Fruit fly (Drosophila melanogaster): Measurements from ENCODE around the gene Mst27D.

The Mst27D gene

DNA sequence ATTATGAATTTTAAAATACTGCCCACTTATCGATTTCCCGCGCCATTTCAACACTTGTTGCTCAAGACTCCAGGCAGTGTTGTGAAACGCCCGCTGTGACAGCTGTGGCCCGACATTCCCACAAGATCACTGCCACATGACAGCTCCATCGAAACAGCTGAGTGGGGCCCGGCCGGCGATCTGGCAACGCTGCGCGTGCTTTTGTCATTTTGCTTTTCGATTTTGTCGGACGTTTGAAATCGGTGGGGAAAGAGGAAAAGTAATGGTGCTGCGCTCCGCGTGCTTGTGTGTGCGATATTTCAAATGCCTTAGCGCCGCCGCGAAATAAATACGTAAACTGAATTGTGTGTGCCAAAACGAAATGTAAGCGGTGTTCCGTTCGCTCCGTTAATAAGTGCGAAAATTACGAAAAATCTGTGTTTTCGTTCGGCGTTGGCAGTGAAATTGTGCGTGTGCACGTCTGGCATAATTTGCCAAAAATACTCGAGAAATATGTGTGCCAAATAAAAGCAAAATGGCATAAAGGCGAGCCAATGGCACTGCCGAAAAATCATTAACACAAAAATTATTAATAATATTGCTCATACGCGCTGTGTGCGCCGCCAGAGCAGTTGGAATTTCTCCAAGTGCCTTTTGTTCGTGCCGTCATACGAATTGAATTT lies 18.4 kb downstream of the Mst27D start:
- TF ChIP-seq CG18619 (GFP tag; optimal IDR thresholded peaks at IDR 0.05) (peak; percentile 20), onecut (GFP tag; IDR thresholded peaks at IDR 0.05) (peak; percentile 79), ttk (GFP tag; IDR thresholded peaks at IDR 0.05) (no peak; the same call in 1 of the 2 replicates), tio (GFP tag; optimal IDR thresholded peaks at IDR 0.05) (no peak), CG18764 (GFP tag; optimal IDR thresholded peaks at IDR 0.05) (no peak), ind (GFP tag; optimal IDR thresholded peaks at IDR 0.05) (peak; percentile 4), peb (GFP tag; IDR thresholded peaks at IDR 0.05) (no peak), Max (GFP tag; optimal IDR thresholded peaks at IDR 0.05) (peak; percentile 36), CG42726 (GFP tag; IDR thresholded peaks at IDR 0.05; ENCODE audit: partially characterized antibody) (peak; percentile 71), CG17568 (GFP tag; optimal IDR thresholded peaks at IDR 0.05) (no peak), Sry-δ (GFP tag; optimal IDR thresholded peaks at IDR 0.05) (peak; percentile 72), vvl (GFP tag; IDR thresholded peaks at IDR 0.05) (peak; percentile 58), slou (GFP tag; optimal IDR thresholded peaks at IDR 0.05) (peak; percentile 3), lov (optimal IDR thresholded peaks at IDR 0.05) (no peak), lov (GFP tag; IDR thresholded peaks at IDR 0.05) (0 out of 3 replicates have a peak, but pooled peaks have one; percentile 59), bbx (GFP tag; IDR thresholded peaks at IDR 0.05; ENCODE audit: partially characterized antibody) (peak; percentile 77), ara (GFP tag; IDR thresholded peaks at IDR 0.05) (peak; percentile 12; the same call in 1 of the 2 replicates), CG17829 (tag; optimal IDR thresholded peaks at IDR 0.05) (peak; percentile 41), jigr1 (GFP tag; IDR thresholded peaks at IDR 0.05) (0 out of 3 replicates have a peak, but pooled peaks have one; percentile 61), B-H2 (GFP tag; optimal IDR thresholded peaks at IDR 0.05) (peak; percentile 72), HHEX (GFP tag; optimal IDR thresholded peaks at IDR 0.05) (peak; percentile 51), Dll (GFP tag; IDR thresholded peaks at IDR 0.05; ENCODE audit: partially characterized antibody) (peak; percentile 63), odd (GFP tag; optimal IDR thresholded peaks at IDR 0.05) (peak; percentile 7), CG1832 (GFP tag; optimal IDR thresholded peaks at IDR 0.05) (no peak), run (tag; optimal IDR thresholded peaks at IDR 0.05) (no peak), CrebB (tag; optimal IDR thresholded peaks at IDR 0.05) (peak; percentile 70), row (GFP tag; IDR thresholded peaks at IDR 0.05) (peak; percentile 70), nerfin-1 (tag; optimal IDR thresholded peaks at IDR 0.05) (peak; percentile 35), CoRest (tag; optimal IDR thresholded peaks at IDR 0.05) (peak; percentile 3), insv (GFP tag; optimal IDR thresholded peaks at IDR 0.05) (peak in 1 of 2 experiments; percentile 28), crp (GFP tag; optimal IDR thresholded peaks at IDR 0.05) (peak; percentile 99 to 100), Vsx1 (GFP tag; optimal IDR thresholded peaks at IDR 0.05) (no peak), danr (GFP tag; IDR thresholded peaks at IDR 0.05) (0 out of 2 replicates have a peak, but pooled peaks have one; percentile 11), CG1024 (GFP tag; IDR thresholded peaks at IDR 0.05) (no peak; the same call in 1 of the 2 replicates), Scr (GFP tag; IDR thresholded peaks at IDR 0.05; ENCODE audit: partially characterized antibody) (peak; percentile 71), CG8478 (optimal IDR thresholded peaks at IDR 0.05) (no peak), CG18599 (GFP tag; optimal IDR thresholded peaks at IDR 0.05) (peak; percentile 57), pho (GFP tag; optimal IDR thresholded peaks at IDR 0.05) (peak; percentile 40), Tbp (GFP tag; optimal IDR thresholded peaks at IDR 0.05) (no peak), jing (GFP tag; optimal IDR thresholded peaks at IDR 0.05) (no peak), Ptx1 (GFP tag; IDR thresholded peaks at IDR 0.05) (peak; percentile 68), ci (GFP tag; IDR thresholded peaks at IDR 0.05) (peak; percentile 89), CG17802 (tag; optimal IDR thresholded peaks at IDR 0.05) (no peak), BtbVII (GFP tag; optimal IDR thresholded peaks at IDR 0.05) (no peak), D19B (GFP tag; optimal IDR thresholded peaks at IDR 0.05) (no peak), wdn (GFP tag; IDR thresholded peaks at IDR 0.05) (peak; percentile 52; the same call in 1 of the 2 replicates), toy (GFP tag; IDR thresholded peaks at IDR 0.05) (no peak), CG31224 (GFP tag; IDR thresholded peaks at IDR 0.05) (0 out of 2 replicates have a peak, but pooled peaks have one; percentile 15), CG43689 (GFP tag; IDR thresholded peaks at IDR 0.05) (no peak), sd (tag; optimal IDR thresholded peaks at IDR 0.05) (no peak)

Data from whole organism, embryonic.